1 fruit fly cellular context compared by ENCODE assay signal in the genomic region with DNA sequence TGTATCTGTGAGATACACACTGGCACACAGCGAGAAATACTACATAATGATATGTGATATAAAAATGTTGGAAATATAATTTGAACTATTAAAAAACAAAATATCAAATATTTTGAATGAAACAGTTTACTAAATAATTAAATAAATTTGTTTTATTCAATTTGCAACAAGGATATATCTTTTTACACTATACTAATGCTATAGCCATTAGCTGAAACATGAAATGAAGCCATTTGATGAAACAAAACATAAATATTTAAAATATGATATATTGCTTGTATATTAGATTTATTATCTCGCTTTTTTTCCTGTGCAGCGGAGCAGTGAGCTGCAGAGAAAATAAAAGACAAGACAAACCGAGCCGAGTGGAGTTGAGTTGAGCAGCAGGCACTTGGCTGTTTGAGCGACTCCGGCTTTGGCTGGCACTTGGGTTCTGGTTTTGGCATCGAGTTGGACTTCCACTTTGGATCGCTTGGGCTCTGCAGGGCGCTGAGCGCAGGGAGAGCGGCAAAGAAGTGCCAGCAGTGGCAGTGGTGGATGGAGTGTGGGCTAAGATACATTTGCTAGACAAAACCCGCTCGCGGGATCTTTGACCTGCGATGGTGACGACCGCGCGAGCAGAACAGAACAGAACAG.
A peak's percentile ranks its signal among the peaks of the same experiment; 100 is the strongest.
TF ChIP-seq lines count a peak whose summit lies in the region.

No protein-coding gene starts in this region.

TF ChIP-seq in whole organism, embryonic, 481 proteins besides CTCF, POLR2A, EP300 and RAD21 (continued from another document and continues in another):
- TF ChIP-seq CG3726 (GFP tag; IDR thresholded peaks at IDR 0.05; lab: Robert Waterston, UW): no peak
- no peak for TF ChIP-seq pan (optimal IDR thresholded peaks at IDR 0.05; lab: Kevin White, UChicago)
- TF ChIP-seq pan (GFP tag; optimal IDR thresholded peaks at IDR 0.05 in 1 of 2, IDR thresholded peaks at IDR 0.05 in 1 of 2): peak in 1 of 2 experiments; percentile 69
- TF ChIP-seq Dll (GFP tag; IDR thresholded peaks at IDR 0.05; lab: Robert Waterston, UW; ENCODE audit: partially characterized antibody): no peak
- no peak for TF ChIP-seq CG34224 (GFP tag; IDR thresholded peaks at IDR 0.05; lab: Robert Waterston, UW; ENCODE audit: partially characterized antibody)
- 0 out of 3 replicates have a peak, but pooled peaks have one; percentile 42 for TF ChIP-seq CG11560 (tag; IDR thresholded peaks at IDR 0.05; lab: Robert Waterston, UW)
- TF ChIP-seq salm (tag; optimal IDR thresholded peaks at IDR 0.05; lab: Kevin White, UChicago): peak; percentile 79
- TF ChIP-seq Nf-YC (tag; optimal IDR thresholded peaks at IDR 0.05; lab: Kevin White, UChicago): peak; percentile 68
- no peak for TF ChIP-seq CG17912 (GFP tag; optimal IDR thresholded peaks at IDR 0.05; lab: Kevin White, UChicago)
- TF ChIP-seq CG11093 (GFP tag; IDR thresholded peaks at IDR 0.05; lab: Robert Waterston, UW): 0 out of 3 replicates have a peak, but pooled peaks have one; percentile 38
- TF ChIP-seq slou (GFP tag; optimal IDR thresholded peaks at IDR 0.05; lab: Kevin White, UChicago): no peak
- TF ChIP-seq Sin3A (optimal IDR thresholded peaks at IDR 0.05; lab: Kevin White, UChicago): no peak
- TF ChIP-seq CG10979 (tag; optimal IDR thresholded peaks at IDR 0.05; lab: Kevin White, UChicago): peak; percentile 95
- peak; percentile 61 for TF ChIP-seq tgo (GFP tag; IDR thresholded peaks at IDR 0.05; lab: Robert Waterston, UW)
- peak; percentile 91 for TF ChIP-seq CG10267 (tag; optimal IDR thresholded peaks at IDR 0.05; lab: Kevin White, UChicago)
- no peak for TF ChIP-seq chn (GFP tag; optimal IDR thresholded peaks at IDR 0.05; lab: Kevin White, UChicago)
- TF ChIP-seq ewg (GFP tag; optimal IDR thresholded peaks at IDR 0.05; lab: Kevin White, UChicago): peak; percentile 31
- no peak for TF ChIP-seq cas (GFP tag; IDR thresholded peaks at IDR 0.05; lab: Robert Waterston, UW)
- no peak for TF ChIP-seq maf-S (GFP tag; optimal IDR thresholded peaks at IDR 0.05; lab: Kevin White, UChicago)
- TF ChIP-seq CG9609 (GFP tag; optimal IDR thresholded peaks at IDR 0.05; lab: Kevin White, UChicago): no peak
- no peak for TF ChIP-seq CG1647 (GFP tag; optimal IDR thresholded peaks at IDR 0.05; lab: Kevin White, UChicago)
- TF ChIP-seq CG6654 (GFP tag; optimal IDR thresholded peaks at IDR 0.05; lab: Kevin White, UChicago): peak; percentile 27
- no peak for TF ChIP-seq Atf-2 (GFP tag; optimal IDR thresholded peaks at IDR 0.05; lab: Kevin White, UChicago)
- no peak for TF ChIP-seq Mes4 (GFP tag; optimal IDR thresholded peaks at IDR 0.05; lab: Kevin White, UChicago)
- no peak for TF ChIP-seq Hmx (GFP tag; optimal IDR thresholded peaks at IDR 0.05; lab: Kevin White, UChicago)
- no peak for TF ChIP-seq Sry-δ (GFP tag; optimal IDR thresholded peaks at IDR 0.05; lab: Kevin White, UChicago)
- no peak for TF ChIP-seq cg (GFP tag; optimal IDR thresholded peaks at IDR 0.05; lab: Kevin White, UChicago)
- no peak for TF ChIP-seq Ets97D (GFP tag; optimal IDR thresholded peaks at IDR 0.05; lab: Kevin White, UChicago)
- TF ChIP-seq bsh (GFP tag; optimal IDR thresholded peaks at IDR 0.05; lab: Kevin White, UChicago): peak; percentile 18 to 80
- no peak for TF ChIP-seq tna (GFP tag; IDR thresholded peaks at IDR 0.05; lab: Robert Waterston, UW; ENCODE audit: partially characterized antibody)
- TF ChIP-seq CG9437 (GFP tag; optimal IDR thresholded peaks at IDR 0.05; lab: Kevin White, UChicago): peak; percentile 74
- peak; percentile 51; the same call in 1 of the 2 replicates for TF ChIP-seq al (GFP tag; IDR thresholded peaks at IDR 0.05; lab: Robert Waterston, UW)
- peak; percentile 88 for TF ChIP-seq gcm (GFP tag; optimal IDR thresholded peaks at IDR 0.05; lab: Kevin White, UChicago)
- no peak for TF ChIP-seq tio (GFP tag; optimal IDR thresholded peaks at IDR 0.05; lab: Kevin White, UChicago)
- no peak for TF ChIP-seq HLH4C (GFP tag; IDR thresholded peaks at IDR 0.05; lab: Robert Waterston, UW; ENCODE audit: partially characterized antibody)
- TF ChIP-seq CG15601 (tag; optimal IDR thresholded peaks at IDR 0.05; lab: Kevin White, UChicago): peak; percentile 84
- peak; percentile 71 for TF ChIP-seq HLH3B (GFP tag; IDR thresholded peaks at IDR 0.05; lab: Robert Waterston, UW)
- TF ChIP-seq hth (optimal IDR thresholded peaks at IDR 0.05; lab: Kevin White, UChicago): no peak
- no peak for TF ChIP-seq ab (GFP tag; optimal IDR thresholded peaks at IDR 0.05; lab: Kevin White, UChicago)
- peak; percentile 52 for TF ChIP-seq CG12942 (GFP tag; optimal IDR thresholded peaks at IDR 0.05; lab: Kevin White, UChicago)
- peak; percentile 61 for TF ChIP-seq Ada2b (GFP tag; IDR thresholded peaks at IDR 0.05; lab: Robert Waterston, UW)
- no peak for TF ChIP-seq Dek (tag; optimal IDR thresholded peaks at IDR 0.05; lab: Kevin White, UChicago)
- TF ChIP-seq Taf1 (GFP tag; IDR thresholded peaks at IDR 0.05; lab: Robert Waterston, UW): no peak
- no peak for TF ChIP-seq dati (GFP tag; IDR thresholded peaks at IDR 0.05; lab: Robert Waterston, UW)
- no peak for TF ChIP-seq CG4360 (GFP tag; IDR thresholded peaks at IDR 0.05; lab: Robert Waterston, UW)
- peak; percentile 23 for TF ChIP-seq Hsf (GFP tag; optimal IDR thresholded peaks at IDR 0.05; lab: Kevin White, UChicago)
- TF ChIP-seq CG4617 (GFP tag; optimal IDR thresholded peaks at IDR 0.05; lab: Kevin White, UChicago; ENCODE audit: borderline replicate concordance): no peak
- TF ChIP-seq CG12769 (tag; optimal IDR thresholded peaks at IDR 0.05; lab: Kevin White, UChicago): no peak
- 0 out of 2 replicates have a peak, but pooled peaks have one; percentile 14 for TF ChIP-seq bowl (GFP tag; IDR thresholded peaks at IDR 0.05; lab: Robert Waterston, UW)
- no peak for TF ChIP-seq zfh2 (GFP tag; optimal IDR thresholded peaks at IDR 0.05; lab: Kevin White, UChicago)
- TF ChIP-seq dysf (GFP tag; IDR thresholded peaks at IDR 0.05; lab: Robert Waterston, UW): peak; percentile 84
- TF ChIP-seq scrt (GFP tag; optimal IDR thresholded peaks at IDR 0.05; lab: Kevin White, UChicago): peak; percentile 64
- TF ChIP-seq Mad (GFP tag; optimal IDR thresholded peaks at IDR 0.05; lab: Kevin White, UChicago): no peak
- peak; percentile 79 for TF ChIP-seq CG13296 (GFP tag; optimal IDR thresholded peaks at IDR 0.05; lab: Kevin White, UChicago)
- peak; percentile 50 for TF ChIP-seq CG7745 (tag; optimal IDR thresholded peaks at IDR 0.05; lab: Kevin White, UChicago)
- TF ChIP-seq otp (GFP tag; IDR thresholded peaks at IDR 0.05; lab: Robert Waterston, UW): no peak
- TF ChIP-seq CG8359 (GFP tag; optimal IDR thresholded peaks at IDR 0.05; lab: Kevin White, UChicago; ENCODE audit: borderline replicate concordance): peak; percentile 58
- peak; percentile 75 for TF ChIP-seq CG12659 (GFP tag; optimal IDR thresholded peaks at IDR 0.05; lab: Kevin White, UChicago)
- peak; percentile 60 for TF ChIP-seq CG1602 (GFP tag; optimal IDR thresholded peaks at IDR 0.05; lab: Kevin White, UChicago)
- TF ChIP-seq CG43689 (GFP tag; IDR thresholded peaks at IDR 0.05; lab: Robert Waterston, UW): no peak
- TF ChIP-seq knrl (GFP tag; IDR thresholded peaks at IDR 0.05; lab: Robert Waterston, UW; ENCODE audit: partially characterized antibody): no peak
- TF ChIP-seq CG3995 (GFP tag; optimal IDR thresholded peaks at IDR 0.05; lab: Kevin White, UChicago): no peak
- TF ChIP-seq Drgx (GFP tag; IDR thresholded peaks at IDR 0.05; lab: Robert Waterston, UW): peak; percentile 84
- no peak for TF ChIP-seq Adf1 (GFP tag; IDR thresholded peaks at IDR 0.05; lab: Robert Waterston, UW)
- no peak for TF ChIP-seq HmgD (GFP tag; optimal IDR thresholded peaks at IDR 0.05; lab: Kevin White, UChicago)
- peak; percentile 29 for TF ChIP-seq Usf (GFP tag; optimal IDR thresholded peaks at IDR 0.05; lab: Kevin White, UChicago)
- TF ChIP-seq Ssrp (tag; optimal IDR thresholded peaks at IDR 0.05; lab: Kevin White, UChicago): peak; percentile 78
- TF ChIP-seq CG9817 (tag; optimal IDR thresholded peaks at IDR 0.05; lab: Kevin White, UChicago): peak; percentile 54
- peak in 1 of 2 experiments; percentile 86 for TF ChIP-seq Hr51 (GFP tag; optimal IDR thresholded peaks at IDR 0.05; lab: Kevin White, UChicago)
- peak; percentile 78 for TF ChIP-seq lmd (GFP tag; IDR thresholded peaks at IDR 0.05; lab: Robert Waterston, UW)
- TF ChIP-seq nau (GFP tag; optimal IDR thresholded peaks at IDR 0.05; lab: Kevin White, UChicago): no peak
- TF ChIP-seq Ravus (GFP tag; IDR thresholded peaks at IDR 0.05; lab: Robert Waterston, UW): peak; percentile 17
- TF ChIP-seq bbx (GFP tag; IDR thresholded peaks at IDR 0.05; lab: Robert Waterston, UW; ENCODE audit: partially characterized antibody): no peak
- TF ChIP-seq oc (tag; optimal IDR thresholded peaks at IDR 0.05; lab: Kevin White, UChicago): peak; percentile 63
- TF ChIP-seq ap (GFP tag; IDR thresholded peaks at IDR 0.05; lab: Robert Waterston, UW): peak; percentile 60; the same call in 1 of the 2 replicates
- peak; percentile 95 for TF ChIP-seq nmo (GFP tag; optimal IDR thresholded peaks at IDR 0.05; lab: Kevin White, UChicago)
- TF ChIP-seq Fer2 (tag; optimal IDR thresholded peaks at IDR 0.05; lab: Kevin White, UChicago): peak; percentile 37
- peak; percentile 75 for TF ChIP-seq CG12299 (tag; optimal IDR thresholded peaks at IDR 0.05; lab: Kevin White, UChicago)
- no peak for TF ChIP-seq CG1603 (tag; optimal IDR thresholded peaks at IDR 0.05; lab: Kevin White, UChicago)
- TF ChIP-seq peb (GFP tag; IDR thresholded peaks at IDR 0.05; lab: Robert Waterston, UW): peak; percentile 35; the same call in 1 of the 2 replicates
- peak; percentile 60; the same call in 1 of the 2 replicates for TF ChIP-seq klu (GFP tag; IDR thresholded peaks at IDR 0.05; lab: Robert Waterston, UW)
- TF ChIP-seq ken (GFP tag; IDR thresholded peaks at IDR 0.05; lab: Robert Waterston, UW): no peak
- peak; percentile 55; the same call in 2 of the 3 replicates for TF ChIP-seq Mrtf (GFP tag; IDR thresholded peaks at IDR 0.05; lab: Robert Waterston, UW)
- TF ChIP-seq CG18476 (GFP tag; optimal IDR thresholded peaks at IDR 0.05; lab: Kevin White, UChicago): peak; percentile 54
- peak; percentile 40 for TF ChIP-seq CG6765 (GFP tag; optimal IDR thresholded peaks at IDR 0.05; lab: Kevin White, UChicago)
- peak; percentile 92 for TF ChIP-seq phol (tag; optimal IDR thresholded peaks at IDR 0.05; lab: Kevin White, UChicago)
- TF ChIP-seq sr (GFP tag; IDR thresholded peaks at IDR 0.05; lab: Robert Waterston, UW): no peak
- TF ChIP-seq CG8290 (GFP tag; optimal IDR thresholded peaks at IDR 0.05; lab: Kevin White, UChicago): peak; percentile 62
- TF ChIP-seq CG8290 (tag; optimal IDR thresholded peaks at IDR 0.05; lab: Kevin White, UChicago): no peak
- peak; percentile 20; the same call in 1 of the 2 replicates for TF ChIP-seq CG14014 (GFP tag; IDR thresholded peaks at IDR 0.05; lab: Robert Waterston, UW)
- TF ChIP-seq Dip3 (GFP tag; optimal IDR thresholded peaks at IDR 0.05; lab: Kevin White, UChicago): no peak
- TF ChIP-seq TFAM (GFP tag; optimal IDR thresholded peaks at IDR 0.05; lab: Kevin White, UChicago): peak; percentile 58
- TF ChIP-seq ac (GFP tag; optimal IDR thresholded peaks at IDR 0.05; lab: Kevin White, UChicago): peak; percentile 6
- peak; percentile 64 for TF ChIP-seq CG4730 (GFP tag; IDR thresholded peaks at IDR 0.05; lab: Robert Waterston, UW)
- TF ChIP-seq cwo (GFP tag; optimal IDR thresholded peaks at IDR 0.05; lab: Kevin White, UChicago): peak; percentile 73
- peak; percentile 91 for TF ChIP-seq CG7556 (GFP tag; optimal IDR thresholded peaks at IDR 0.05; lab: Kevin White, UChicago)
- TF ChIP-seq esg (GFP tag; conservative IDR thresholded peaks at IDR 0.05; lab: Robert Waterston, UW): peak; percentile 64
- TF ChIP-seq pfk (GFP tag; optimal IDR thresholded peaks at IDR 0.05; lab: Kevin White, UChicago): no peak
- peak; percentile 14 for TF ChIP-seq CG7928 (GFP tag; optimal IDR thresholded peaks at IDR 0.05; lab: Kevin White, UChicago)
- peak; percentile 47 for TF ChIP-seq pros (GFP tag; optimal IDR thresholded peaks at IDR 0.05; lab: Kevin White, UChicago)
- TF ChIP-seq tup (GFP tag; optimal IDR thresholded peaks at IDR 0.05; lab: Kevin White, UChicago): no peak
- no peak for TF ChIP-seq rib (GFP tag; IDR thresholded peaks at IDR 0.05; lab: Robert Waterston, UW)
- no peak for TF ChIP-seq CG3838 (GFP tag; optimal IDR thresholded peaks at IDR 0.05; lab: Kevin White, UChicago)
- TF ChIP-seq CG10274 (GFP tag; optimal IDR thresholded peaks at IDR 0.05; lab: Kevin White, UChicago): peak; percentile 2
- no peak for TF ChIP-seq pho (GFP tag; optimal IDR thresholded peaks at IDR 0.05; lab: Kevin White, UChicago)
- TF ChIP-seq bab2 (GFP tag; optimal IDR thresholded peaks at IDR 0.05; lab: Kevin White, UChicago): no peak
- peak; percentile 55 for TF ChIP-seq ssp (GFP tag; IDR thresholded peaks at IDR 0.05; lab: Robert Waterston, UW)
- TF ChIP-seq CG31388 (GFP tag; optimal IDR thresholded peaks at IDR 0.05; lab: Kevin White, UChicago): no peak
- peak; percentile 93 for TF ChIP-seq z (GFP tag; IDR thresholded peaks at IDR 0.05; lab: Robert Waterston, UW)
- no peak for TF ChIP-seq Atf3 (GFP tag; optimal IDR thresholded peaks at IDR 0.05; lab: Kevin White, UChicago)
- peak; percentile 88 for TF ChIP-seq CG13424 (tag; optimal IDR thresholded peaks at IDR 0.05; lab: Kevin White, UChicago)
- TF ChIP-seq hbn (GFP tag; IDR thresholded peaks at IDR 0.05; lab: Robert Waterston, UW; ENCODE audit: partially characterized antibody): no peak
- no peak for TF ChIP-seq Oaz (GFP tag; IDR thresholded peaks at IDR 0.05; lab: Robert Waterston, UW)
- peak; percentile 3 for TF ChIP-seq grn (GFP tag; optimal IDR thresholded peaks at IDR 0.05; lab: Kevin White, UChicago)
- TF ChIP-seq C15 (GFP tag; IDR thresholded peaks at IDR 0.05; lab: Robert Waterston, UW): no peak
- TF ChIP-seq CG12071 (GFP tag; optimal IDR thresholded peaks at IDR 0.05; lab: Kevin White, UChicago): no peak
- no peak for TF ChIP-seq aop (GFP tag; IDR thresholded peaks at IDR 0.05; lab: Robert Waterston, UW)
- TF ChIP-seq psq (GFP tag; optimal IDR thresholded peaks at IDR 0.05; lab: Kevin White, UChicago): peak; percentile 21
- no peak for TF ChIP-seq CG33213 (GFP tag; optimal IDR thresholded peaks at IDR 0.05; lab: Kevin White, UChicago)
- TF ChIP-seq CG8765 (GFP tag; IDR thresholded peaks at IDR 0.05; lab: Robert Waterston, UW): 0 out of 2 replicates have a peak, but pooled peaks have one; percentile 19
- no peak for TF ChIP-seq en (GFP tag; optimal IDR thresholded peaks at IDR 0.05; lab: Kevin White, UChicago)
- TF ChIP-seq kah (GFP tag; optimal IDR thresholded peaks at IDR 0.05; lab: Kevin White, UChicago): peak; percentile 53
- peak; percentile 85 for TF ChIP-seq unpg (GFP tag; optimal IDR thresholded peaks at IDR 0.05; lab: Kevin White, UChicago)
- TF ChIP-seq mam (GFP tag; optimal IDR thresholded peaks at IDR 0.05; lab: Kevin White, UChicago): no peak
